Fruit fly (Drosophila melanogaster) whole organism, embryonic: ENCODE results near the gene Gr85a.

Experiments used
- CG5180 ChIP-seq: fragments of 200-800 bp; sonication (Bioruptor generic); optimal IDR thresholded peaks from 3 replicates; lab custom pipeline; 2017; ENCODE audit warnings: missing biosample characterization, missing genetic modification characterization, mild to moderate bottlenecking, moderate library complexity, missing genetic modification reagents
- H15 ChIP-seq: fragments of 200-800 bp; sonication (Bioruptor generic); IDR thresholded peaks from 3 replicates; pipeline ENCODE4 v1.3.6; 2022; ENCODE audit warnings: missing biosample characterization, missing genetic modification characterization
- h ChIP-seq: fragments of >200 bp; optimal IDR thresholded peaks from 2 replicates; lab custom pipeline; 2017
- psq ChIP-seq: fragments of 200-800 bp; sonication (Bioruptor generic); optimal IDR thresholded peaks from 2 replicates; lab custom pipeline; 2017; ENCODE audit warnings: missing biosample characterization, missing genetic modification characterization
- tx ChIP-seq: fragments of 200-800 bp; sonication (Bioruptor generic); optimal IDR thresholded peaks from 2 replicates; lab custom pipeline; 2016; ENCODE audit warnings: missing biosample characterization, missing genetic modification characterization
- unpg ChIP-seq: fragments of 200-800 bp; sonication (Bioruptor generic); optimal IDR thresholded peaks from 3 replicates; lab custom pipeline; 2018; ENCODE audit warnings: missing biosample characterization, mild to moderate bottlenecking, missing genetic modification characterization, moderate library complexity

DNA sequence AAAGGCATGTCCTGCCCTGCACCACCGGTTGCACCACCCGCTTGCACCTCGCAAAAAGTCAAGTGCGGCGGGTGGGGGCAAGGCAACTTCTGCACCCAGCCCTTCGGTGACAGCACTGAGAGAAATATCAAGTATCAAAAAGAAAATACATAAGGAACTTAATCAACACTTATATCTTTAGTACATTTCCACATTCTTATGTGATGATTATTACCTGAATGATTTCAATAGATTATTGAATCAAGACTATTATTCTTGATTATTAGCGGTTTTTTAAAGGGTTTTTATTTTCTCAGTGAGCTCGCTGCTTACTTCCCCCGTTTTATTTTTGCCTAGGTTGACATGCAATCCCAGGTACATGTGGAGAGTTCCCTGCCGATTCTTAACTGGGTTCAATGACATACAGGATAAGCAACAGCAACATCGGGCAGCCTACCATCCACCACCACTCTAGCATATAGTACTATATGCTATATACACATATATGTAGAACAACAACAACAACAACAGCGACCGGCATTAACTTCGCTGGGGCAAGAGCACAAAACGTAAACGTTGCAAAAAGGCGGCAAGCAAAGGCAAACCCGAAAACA is 30.4 kb downstream of the Gr85a start:
- TF ChIP-seq tx (GFP tag; lab: Kevin White, UChicago) = no peak
- TF ChIP-seq unpg (GFP tag; lab: Kevin White, UChicago) = no peak
- TF ChIP-seq psq = no peak
- TF ChIP-seq h (lab: Kevin White, UChicago) = no peak
- TF ChIP-seq H15 = no peak
- no peak for TF ChIP-seq CG5180 (GFP tag; lab: Kevin White, UChicago)
